Fruit fly (Drosophila melanogaster) whole organism, pupa: Measurements from ENCODE around the gene Bacc.

Experiments
- CG10348 ChIP-seq: fragments of 200-800 bp; sonication (Bioruptor generic); IDR thresholded peaks from 2 replicates; pipeline ENCODE4 v1.3.6; 2022; ENCODE audit warnings: missing biosample characterization, missing genetic modification characterization
- CG12605 ChIP-seq: fragments of 200-800 bp; sonication (Bioruptor generic); IDR thresholded peaks from 2 replicates; pipeline ENCODE4 v1.3.6; 2022; ENCODE audit warnings: missing biosample characterization, missing genetic modification characterization
- CG13204 ChIP-seq: fragments of 200-800 bp; sonication (Bioruptor generic); optimal IDR thresholded peaks from 2 replicates; lab custom pipeline; 2018; ENCODE audit warnings: missing biosample characterization, mild to moderate bottlenecking, missing genetic modification characterization, moderate library complexity
- CG14655 ChIP-seq: fragments of 200-800 bp; sonication (Bioruptor generic); optimal IDR thresholded peaks from 3 replicates; lab custom pipeline; 2017; ENCODE audit warnings: mild to moderate bottlenecking, missing biosample characterization, missing genetic modification reagents, missing genetic modification characterization
- CG15710 ChIP-seq: fragments of 200-800 bp; sonication (Bioruptor generic); optimal IDR thresholded peaks from 2 replicates; lab custom pipeline; 2018; ENCODE audit warnings: missing biosample characterization, mild to moderate bottlenecking, missing genetic modification characterization, moderate library complexity
- CG17806 ChIP-seq: fragments of 200-800 bp; sonication (Bioruptor generic); optimal IDR thresholded peaks from 2 replicates; lab custom pipeline; 2018; ENCODE audit warnings: missing biosample characterization, mild to moderate bottlenecking, missing genetic modification characterization, moderate library complexity
- CG32121 ChIP-seq: fragments of 200-800 bp; sonication (Bioruptor generic); IDR thresholded peaks from 2 replicates; pipeline ENCODE4 v1.3.6; 2022; ENCODE audit warnings: missing biosample characterization, missing genetic modification characterization
- CG34367 ChIP-seq: fragments of 200-800 bp; sonication (Bioruptor generic); optimal IDR thresholded peaks from 2 replicates; lab custom pipeline; 2018; ENCODE audit warnings: missing biosample characterization, mild to moderate bottlenecking, missing genetic modification characterization
- CG4496 ChIP-seq: fragments of 200-800 bp; sonication (Bioruptor generic); IDR thresholded peaks from 3 replicates; pipeline ENCODE4 v1.3.6; 2022; ENCODE audit warnings: missing biosample characterization, missing genetic modification characterization
- CG8159 ChIP-seq: fragments of 200-800 bp; sonication (Bioruptor generic); optimal IDR thresholded peaks from 3 replicates; lab custom pipeline; 2018; ENCODE audit warnings: missing biosample characterization, mild to moderate bottlenecking, missing genetic modification characterization, moderate library complexity
- CG8301 ChIP-seq: fragments of 200-800 bp; sonication (Bioruptor generic); optimal IDR thresholded peaks from 2 replicates; lab custom pipeline; 2018; ENCODE audit warnings: missing biosample characterization, mild to moderate bottlenecking, missing genetic modification characterization
- CG9948 ChIP-seq: fragments of 200-800 bp; sonication (Bioruptor generic); optimal IDR thresholded peaks from 2 replicates; lab custom pipeline; 2018; ENCODE audit warnings: missing biosample characterization, mild to moderate bottlenecking, missing genetic modification characterization, moderate library complexity
- D1 ChIP-seq: fragments of 200-800 bp; sonication (Bioruptor generic); optimal IDR thresholded peaks from 2 replicates; lab custom pipeline; 2018; ENCODE audit warnings: missing biosample characterization, mild to moderate bottlenecking, missing genetic modification characterization, moderate library complexity
- EcR ChIP-seq: fragments of 200-800 bp; sonication (Bioruptor generic); optimal IDR thresholded peaks from 3 replicates; lab custom pipeline; 2019; ENCODE audit warnings: missing biosample characterization, missing genetic modification characterization, mild to moderate bottlenecking, moderate library complexity, missing genetic modification reagents
- Ets98B ChIP-seq: fragments of 200-800 bp; sonication (Bioruptor generic); IDR thresholded peaks from 2 replicates; pipeline ENCODE4 v1.3.6; 2022; ENCODE audit warnings: missing biosample characterization, missing genetic modification characterization
- Pif1A ChIP-seq: fragments of 200-800 bp; sonication (Bioruptor generic); optimal IDR thresholded peaks from 3 replicates; lab custom pipeline; 2016; ENCODE audit warnings: missing biosample characterization, missing genetic modification characterization
- Pif1B ChIP-seq: fragments of 200-800 bp; sonication (Bioruptor generic); optimal IDR thresholded peaks from 3 replicates; lab custom pipeline; 2016; ENCODE audit warnings: missing biosample characterization, missing genetic modification characterization
- Snoo ChIP-seq: fragments of 200-800 bp; sonication (Bioruptor generic); optimal IDR thresholded peaks from 3 replicates; lab custom pipeline; 2017; ENCODE audit warnings: missing biosample characterization, mild to moderate bottlenecking, missing genetic modification characterization, inconsistent platforms
- fd96Ca ChIP-seq: fragments of 200-800 bp; sonication (Bioruptor generic); IDR thresholded peaks from 3 replicates; pipeline ENCODE4 v1.3.6; 2022; ENCODE audit warnings: missing biosample characterization, missing genetic modification characterization
- gl ChIP-seq: fragments of 200-800 bp; sonication (Bioruptor generic); optimal IDR thresholded peaks from 2 replicates; lab custom pipeline; 2018; ENCODE audit warnings: missing biosample characterization, mild to moderate bottlenecking, missing genetic modification characterization
- rn ChIP-seq: fragments of 200-800 bp; sonication (Bioruptor generic); IDR thresholded peaks from 2 replicates; pipeline ENCODE4 v1.3.6; 2022; ENCODE audit warnings: missing biosample characterization, missing genetic modification characterization

Gene Bacc

DNA sequence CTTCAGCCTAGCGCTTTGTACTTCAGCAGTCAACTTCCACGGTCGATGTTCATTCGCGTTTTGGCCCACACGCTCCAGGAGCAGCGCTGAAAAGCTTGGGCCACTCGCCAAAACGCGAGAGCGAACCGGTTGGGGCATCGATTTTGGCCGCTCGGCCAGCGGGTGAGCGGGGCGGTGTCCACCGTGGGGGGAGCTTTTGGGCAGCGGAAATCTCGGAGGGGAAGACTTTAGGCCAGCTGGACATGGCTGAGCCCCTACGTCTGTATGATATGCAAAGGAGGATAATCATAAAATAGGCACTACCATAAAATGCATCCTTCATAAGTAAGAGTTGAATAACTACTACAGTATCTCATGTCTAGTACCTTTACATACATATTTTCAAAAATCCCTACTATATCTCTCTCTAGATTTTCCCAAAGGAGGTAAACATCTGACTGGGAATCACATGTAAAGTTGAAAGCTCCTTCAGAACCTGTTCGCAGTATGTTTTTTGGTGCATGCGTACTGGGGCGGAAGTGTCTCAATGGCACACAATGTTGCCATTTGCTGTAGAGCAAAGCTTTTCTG lies 47.7 kb downstream of the Bacc start, which contains the start of gene Syt1:
Syt1 (minus strand) TSS at position 71 of the 570 bp plus-strand sequence.
- no peak for TF ChIP-seq CG14655 (GFP tag; lab: Kevin White, UChicago)
- TF ChIP-seq CG32121 (GFP tag; lab: Robert Waterston, UW): no peak
- TF ChIP-seq gl (tag; lab: Kevin White, UChicago): no peak
- TF ChIP-seq Pif1A: peak; percentile 0
- TF ChIP-seq CG4496 (GFP tag; lab: Robert Waterston, UW): 0 out of 3 replicates have a peak, but pooled peaks have one; percentile 9
- TF ChIP-seq, all 21 proteins: peak for 2

DNA sequence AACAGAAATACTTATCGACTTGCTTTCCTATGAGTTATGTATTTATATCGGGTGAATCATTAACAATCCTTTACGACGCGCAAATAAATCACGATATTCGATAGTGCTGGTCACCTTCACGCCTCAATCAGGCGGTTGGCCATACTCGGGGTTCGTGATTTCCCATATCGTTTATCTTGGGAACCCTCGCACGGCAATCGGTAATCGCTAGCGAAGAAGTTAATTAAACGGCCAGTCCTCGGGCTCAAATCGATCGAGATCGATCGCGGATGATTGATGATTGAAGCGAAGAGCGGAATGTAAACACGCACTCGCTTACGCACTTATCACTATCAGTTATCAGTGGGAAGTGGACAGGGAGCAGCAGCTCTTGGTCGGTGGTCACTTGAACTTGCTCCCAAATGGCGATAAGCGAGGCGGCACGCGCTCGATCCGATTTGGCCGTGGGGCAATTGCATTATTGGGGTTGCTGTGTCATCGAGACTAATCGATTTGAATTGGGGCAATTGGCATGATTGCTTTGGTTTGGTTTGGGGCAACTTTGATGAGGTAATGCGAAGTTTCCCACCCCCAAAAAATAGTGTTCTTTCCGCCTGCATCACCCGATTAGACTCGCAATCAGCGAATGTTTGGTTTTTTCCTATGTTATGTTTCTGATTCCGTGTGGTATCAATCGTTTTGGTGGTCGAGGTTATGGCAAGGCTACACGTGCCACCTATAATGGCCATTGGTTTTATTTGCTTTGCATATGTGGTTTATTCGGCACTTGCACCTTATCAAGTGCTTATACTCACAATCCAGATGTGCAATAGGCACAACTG lies 48.9 kb downstream of the Bacc start:
- TF ChIP-seq CG34367 (tag; lab: Kevin White, UChicago): no peak
- no peak for TF ChIP-seq CG15710 (tag; lab: Kevin White, UChicago)
- no peak for TF ChIP-seq Pif1A
- no peak for TF ChIP-seq CG8301 (tag; lab: Kevin White, UChicago)
- TF ChIP-seq, all 21 proteins: peak for 0

DNA sequence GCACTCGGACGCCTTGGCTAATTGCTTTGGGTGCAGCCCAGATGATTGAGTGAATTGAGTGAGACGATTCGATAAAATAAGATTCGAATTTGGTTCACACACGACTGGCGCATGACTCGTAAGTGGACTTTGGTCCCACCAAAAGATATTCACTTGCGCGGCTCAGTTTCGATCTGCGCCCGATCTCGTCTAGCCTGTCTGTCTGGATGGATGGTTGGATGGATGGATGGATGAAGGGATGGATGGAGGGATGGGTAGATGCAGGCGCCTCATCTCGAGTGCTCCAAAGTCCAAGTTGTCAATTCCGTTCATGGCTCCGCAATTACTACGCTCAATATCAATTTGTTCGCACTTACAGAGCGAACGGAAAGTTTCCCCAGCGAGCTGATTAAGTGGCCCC lies 50.3 kb downstream of the Bacc start:
- TF ChIP-seq CG12605 (GFP tag; lab: Robert Waterston, UW): peak; percentile 68; the same call in 1 of the 2 replicates
- peak; percentile 46; the same call in 1 of the 3 replicates for TF ChIP-seq fd96Ca (GFP tag; lab: Robert Waterston, UW)
- TF ChIP-seq CG32121 (GFP tag; lab: Robert Waterston, UW): no peak
- peak; percentile 64 for TF ChIP-seq CG14655 (GFP tag; lab: Kevin White, UChicago)
- peak; percentile 79 for TF ChIP-seq CG13204
- TF ChIP-seq CG8301 (tag; lab: Kevin White, UChicago): peak; percentile 46
- TF ChIP-seq CG10348 (GFP tag; lab: Robert Waterston, UW): no peak
- TF ChIP-seq EcR: peak; percentile 27
- TF ChIP-seq Pif1B (GFP tag; lab: Kevin White, UChicago): peak; percentile 24
- TF ChIP-seq D1 (tag; lab: Kevin White, UChicago): no peak
- peak; percentile 45; the same call in 1 of the 3 replicates for TF ChIP-seq CG4496 (GFP tag; lab: Robert Waterston, UW)
- peak; percentile 35 for TF ChIP-seq CG15710 (tag; lab: Kevin White, UChicago)
- peak; percentile 39 for TF ChIP-seq Pif1A
- peak; percentile 36 for TF ChIP-seq CG8159 (tag; lab: Kevin White, UChicago)
- peak; percentile 51; the same call in 1 of the 2 replicates for TF ChIP-seq Ets98B (GFP tag; lab: Robert Waterston, UW)
- TF ChIP-seq CG17806 (tag; lab: Kevin White, UChicago): peak; percentile 28
- peak; percentile 46 for TF ChIP-seq CG34367 (tag; lab: Kevin White, UChicago)
- peak; percentile 87 for TF ChIP-seq gl (tag; lab: Kevin White, UChicago)
- no peak for TF ChIP-seq rn
- no peak for TF ChIP-seq CG9948
- TF ChIP-seq Snoo: peak; percentile 25
- TF ChIP-seq, all 21 proteins: peak for 16

DNA sequence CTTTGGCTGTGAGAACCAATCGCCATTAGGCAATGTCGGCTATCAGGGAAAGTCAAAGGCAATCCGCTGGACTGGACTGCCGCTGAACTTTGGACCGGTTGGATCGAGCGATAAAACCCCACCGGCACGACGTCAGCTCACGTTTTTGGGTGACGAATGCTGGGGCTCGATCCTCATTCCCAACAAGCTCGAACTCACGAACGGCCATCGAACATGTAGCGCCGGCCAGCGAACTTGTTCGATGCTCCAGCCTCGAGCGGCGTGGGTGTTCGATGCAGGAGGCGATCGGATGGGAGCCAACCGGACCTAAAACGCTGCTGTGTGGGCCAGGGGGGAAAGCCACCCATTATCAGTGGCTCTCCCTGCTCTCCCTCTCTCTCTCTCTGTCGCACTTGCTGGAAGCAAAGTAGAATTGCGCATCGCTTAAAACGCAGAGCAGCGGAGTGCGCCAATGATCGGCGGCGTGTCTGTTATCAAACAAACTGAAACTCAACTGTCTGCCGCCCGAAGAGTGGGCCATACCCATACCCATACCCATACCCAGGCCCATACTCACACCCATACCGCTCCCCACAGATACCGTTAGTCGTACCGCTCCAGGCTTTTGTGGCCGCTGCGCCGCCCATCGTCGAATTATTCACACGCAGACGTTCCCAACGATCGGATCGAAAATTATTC lies 52.5 kb downstream of the Bacc start, which contains the start of gene daw:
daw (plus strand) TSS at position 628 of the 678 bp plus-strand sequence.
- TF ChIP-seq Pif1B (GFP tag; lab: Kevin White, UChicago): peak; percentile 79
- TF ChIP-seq CG8159 (tag; lab: Kevin White, UChicago): peak; percentile 27
- peak; percentile 41 for TF ChIP-seq CG34367 (tag; lab: Kevin White, UChicago)
- TF ChIP-seq Pif1A: peak; percentile 77
- TF ChIP-seq CG17806 (tag; lab: Kevin White, UChicago): peak; percentile 10
- TF ChIP-seq CG14655 (GFP tag; lab: Kevin White, UChicago): peak; percentile 55
- no peak for TF ChIP-seq CG9948
- no peak for TF ChIP-seq fd96Ca (GFP tag; lab: Robert Waterston, UW)
- no peak for TF ChIP-seq CG10348 (GFP tag; lab: Robert Waterston, UW)
- TF ChIP-seq CG8301 (tag; lab: Kevin White, UChicago): peak; percentile 42
- TF ChIP-seq Snoo: peak; percentile 49
- peak; percentile 99 for TF ChIP-seq CG13204
- TF ChIP-seq CG4496 (GFP tag; lab: Robert Waterston, UW): peak; percentile 85
- TF ChIP-seq CG15710 (tag; lab: Kevin White, UChicago): no peak
- TF ChIP-seq CG12605 (GFP tag; lab: Robert Waterston, UW): peak; percentile 61
- TF ChIP-seq CG32121 (GFP tag; lab: Robert Waterston, UW): 0 out of 2 replicates have a peak, but pooled peaks have one; percentile 26
- TF ChIP-seq rn: no peak
- TF ChIP-seq EcR: peak; percentile 27
- no peak for TF ChIP-seq D1 (tag; lab: Kevin White, UChicago)
- peak; percentile 88 for TF ChIP-seq gl (tag; lab: Kevin White, UChicago)
- TF ChIP-seq Ets98B (GFP tag; lab: Robert Waterston, UW): peak; percentile 72

DNA sequence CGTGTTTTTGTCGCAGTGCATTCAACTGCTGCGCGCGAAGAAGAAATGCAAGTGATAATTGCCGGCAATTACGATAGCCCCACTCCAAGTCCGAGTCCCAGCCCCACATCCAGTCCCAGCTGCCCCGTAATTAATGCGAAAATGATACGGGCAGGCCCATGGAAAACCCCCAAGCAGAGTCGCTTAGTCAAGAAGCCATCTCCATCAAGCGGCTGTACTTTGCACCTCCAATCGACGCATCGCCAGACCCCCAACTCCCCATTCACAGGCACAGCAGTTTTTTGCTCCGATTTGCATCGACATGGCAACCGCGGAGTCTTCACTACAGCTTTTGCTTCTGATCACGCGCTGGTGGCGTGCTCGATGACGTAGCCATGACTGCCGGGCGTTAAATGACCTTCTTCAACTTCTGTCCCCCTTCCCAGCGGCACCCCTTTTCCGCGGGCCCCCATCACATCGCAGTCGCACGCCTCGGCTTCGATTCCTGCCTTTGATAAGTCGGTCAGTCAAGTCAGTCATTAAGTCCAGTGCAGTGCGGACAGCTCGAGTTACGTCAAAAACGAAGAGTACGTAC lies 54.0 kb downstream of the Bacc start:
- TF ChIP-seq Pif1B (GFP tag; lab: Kevin White, UChicago) (peak; percentile 20), gl (tag; lab: Kevin White, UChicago) (peak; percentile 88), CG14655 (GFP tag; lab: Kevin White, UChicago) (peak; percentile 45), Snoo (peak; percentile 29), CG34367 (tag; lab: Kevin White, UChicago) (peak; percentile 34), CG13204 (peak; percentile 91), CG8301 (tag; lab: Kevin White, UChicago) (peak; percentile 17), rn (no peak), EcR (peak; percentile 95), CG10348 (GFP tag; lab: Robert Waterston, UW) (no peak), CG32121 (GFP tag; lab: Robert Waterston, UW) (no peak), CG8159 (tag; lab: Kevin White, UChicago) (peak; percentile 30), CG17806 (tag; lab: Kevin White, UChicago) (no peak), CG9948 (no peak), D1 (tag; lab: Kevin White, UChicago) (no peak), Ets98B (GFP tag; lab: Robert Waterston, UW) (peak; percentile 44; the same call in 1 of the 2 replicates), CG15710 (tag; lab: Kevin White, UChicago) (peak; percentile 1), CG12605 (GFP tag; lab: Robert Waterston, UW) (no peak), Pif1A (peak; percentile 21), fd96Ca (GFP tag; lab: Robert Waterston, UW) (no peak), CG4496 (GFP tag; lab: Robert Waterston, UW) (0 out of 3 replicates have a peak, but pooled peaks have one; percentile 38)
